Fruit fly (Drosophila melanogaster) whole organism, larva: ENCODE data around the gene CG7530.

Experiments
- noc ChIP-seq: fragments of 200-800 bp; sonication (Bioruptor generic); optimal IDR thresholded peaks from 3 replicates; lab custom pipeline; 2019; ENCODE audit warnings: missing biosample characterization, mild to moderate bottlenecking, missing genetic modification characterization, moderate library complexity

Gene CG7530

dm6 chr3R:14679381-14680111 lies 51.8 kb downstream of the CG7530 start:
- no peak for TF ChIP-seq noc (tag; lab: Kevin White, UChicago)

DNA sequence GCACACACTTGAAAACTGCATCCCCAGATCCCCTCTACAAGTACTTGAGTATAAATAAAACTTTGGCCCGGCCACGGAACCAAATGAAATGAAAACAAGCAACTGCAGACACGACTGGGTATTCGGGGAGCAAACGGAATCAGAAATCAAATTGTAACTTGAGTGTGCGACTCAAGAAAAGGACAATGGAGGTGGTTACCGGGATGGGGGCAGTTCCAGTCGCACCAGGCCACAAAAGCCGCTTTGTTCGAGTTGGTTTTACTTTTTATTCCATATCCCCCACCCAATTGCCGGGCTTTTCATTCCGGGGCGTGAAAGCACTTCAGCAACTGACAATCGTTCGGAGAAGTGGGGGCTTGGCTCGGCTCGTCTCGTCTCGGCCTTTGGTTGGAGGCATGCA lies 53.5 kb downstream of the CG7530 start:
- no peak for TF ChIP-seq noc (tag; lab: Kevin White, UChicago)

DNA sequence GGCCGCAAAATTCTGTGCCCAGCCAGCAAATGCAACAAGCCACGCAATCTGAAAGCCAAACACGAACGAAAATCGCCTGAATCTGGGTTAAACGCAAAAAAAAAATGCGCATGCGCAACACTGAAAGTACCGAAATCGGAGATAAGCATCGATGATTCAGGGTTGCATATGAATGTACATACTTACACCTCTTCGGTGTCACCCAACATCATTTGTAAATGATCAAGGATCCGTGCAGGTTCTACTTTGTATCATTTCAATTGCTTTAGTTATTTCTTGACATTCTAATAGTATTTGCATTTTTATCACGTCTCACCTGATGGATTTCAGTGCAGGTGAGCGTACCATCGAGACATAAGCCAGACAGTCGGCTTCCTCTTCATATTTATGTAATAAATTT lies 54.2 kb downstream of the CG7530 start:
- TF ChIP-seq noc (tag; lab: Kevin White, UChicago) = no peak

DNA sequence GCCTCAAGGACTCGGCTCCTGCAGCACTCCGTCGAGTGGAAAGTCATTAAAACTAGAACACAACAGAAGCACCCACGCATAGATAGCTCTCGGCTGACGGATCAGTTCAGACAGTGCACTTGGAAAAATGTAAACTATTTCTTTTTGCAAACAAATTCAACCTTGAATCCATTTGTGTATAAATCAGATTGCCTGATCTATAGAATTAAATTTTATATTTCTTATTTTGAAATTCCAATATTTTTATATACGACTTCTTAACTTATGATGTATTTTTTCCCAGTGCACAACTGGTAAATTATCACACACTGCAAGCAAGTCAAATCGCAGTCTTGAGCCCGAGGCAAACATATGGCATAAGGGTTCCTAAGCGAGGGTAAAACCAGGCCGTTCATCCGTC lies 56.5 kb downstream of the CG7530 start:
- TF ChIP-seq noc (tag; lab: Kevin White, UChicago) = no peak
